Worm (Caenorhabditis elegans) whole organism, L4 larva: ENCODE measurements around the gene aqp-2.

ENCODE experiments used
- D1046.2 ChIP-seq: fragments of 200-800 bp; sonication (Bioruptor generic); IDR thresholded peaks from 2 replicates; pipeline ENCODE4 v1.3.6; 2022; ENCODE audit warnings: missing genetic modification characterization, missing compliant biosample characterization
- F10B5.3 ChIP-seq: sonication (generic microtip); optimal IDR thresholded peaks from 2 replicates; lab custom pipeline; 2016; ENCODE audit warnings: mild to moderate bottlenecking, missing genetic modification characterization, missing compliant biosample characterization
- F26F4.8 ChIP-seq: fragments of 200-800 bp; sonication (Bioruptor generic); conservative IDR thresholded peaks from 2 replicates; pipeline ENCODE4 v1.3.6; 2022; ENCODE audit warnings: missing genetic modification characterization, missing compliant biosample characterization
- F37D6.2 ChIP-seq: sonication (generic microtip); optimal IDR thresholded peaks from 2 replicates; lab custom pipeline; 2016; ENCODE audit warnings: mild to moderate bottlenecking, missing genetic modification characterization, missing compliant biosample characterization
- R02D3.7 ChIP-seq: fragments of 150-350 bp; sonication (generic microtip); optimal IDR thresholded peaks from 3 replicates; lab custom pipeline; 2014; ENCODE audit warnings: missing biosample characterization, missing genetic modification characterization
- T20F7.1 ChIP-seq: fragments of 200-800 bp; sonication (Bioruptor generic); optimal IDR thresholded peaks from 2 replicates; lab custom pipeline; 2018; ENCODE audit warnings: mild to moderate bottlenecking, missing genetic modification characterization, missing compliant biosample characterization
- T26A8.4 ChIP-seq: fragments of 200-800 bp; sonication (Bioruptor generic); IDR thresholded peaks from 2 replicates; pipeline ENCODE4 v1.3.6; 2022; ENCODE audit warnings: missing genetic modification characterization, missing compliant biosample characterization
- Y48G9A.11 ChIP-seq: fragments of 200-800 bp; sonication (Bioruptor generic); IDR thresholded peaks from 2 replicates; pipeline ENCODE4 v1.3.6; 2022; ENCODE audit warnings: missing genetic modification reagents, missing genetic modification characterization, missing compliant biosample characterization
- Y5F2A.4 ChIP-seq: fragments of 200-800 bp; sonication (Bioruptor generic); optimal IDR thresholded peaks from 2 replicates; lab custom pipeline; 2018; ENCODE audit warnings: mild to moderate bottlenecking, missing genetic modification characterization, missing compliant biosample characterization
- Y75B8A.6 ChIP-seq: fragments of 200-800 bp; sonication (Bioruptor generic); IDR thresholded peaks from 2 replicates; pipeline ENCODE4 v1.3.6; 2022; ENCODE audit warnings: missing genetic modification reagents, missing genetic modification characterization, missing compliant biosample characterization
- ZK337.2 ChIP-seq: fragments of 200-800 bp; sonication (Bioruptor generic); IDR thresholded peaks from 2 replicates; pipeline ENCODE4 v1.3.6; 2022; ENCODE audit warnings: missing genetic modification reagents, missing genetic modification characterization, missing compliant biosample characterization
- aha-1 ChIP-seq: fragments of 150-350 bp; peaks from one replicate; lab custom pipeline; 2014; ENCODE audit warnings: missing biosample characterization, missing genetic modification characterization
- ama-1 ChIP-seq: fragments of 150-350 bp; optimal IDR thresholded peaks from 2 replicates; lab custom pipeline; 2014; ENCODE audit warnings: inconsistent platforms, mixed read lengths
- ceh-44 ChIP-seq: fragments of 200-800 bp; sonication (Bioruptor generic); IDR thresholded peaks from 2 replicates; pipeline ENCODE4 v1.3.6; 2022; ENCODE audit warnings: missing genetic modification reagents, missing genetic modification characterization, missing compliant biosample characterization
- ctbp-1 ChIP-seq: fragments of 200-800 bp; sonication (Bioruptor generic); IDR thresholded peaks from 2 replicates; pipeline ENCODE4 v1.3.6; 2022; ENCODE audit warnings: missing genetic modification reagents, missing genetic modification characterization, missing compliant biosample characterization
- daf-16 ChIP-seq, 3 experiments: sonication (generic microtip); optimal IDR thresholded peaks; 2 replicates each; lab custom pipeline; 2016 to 2017; ENCODE audit warnings: missing genetic modification characterization in 3 of 3, missing genetic modification reagents in 3 of 3, mild to moderate bottlenecking in 2 of 3, missing compliant biosample characterization in 2 of 3, missing biosample characterization in 1 of 3, moderate library complexity in 1 of 3
- dve-1 ChIP-seq: sonication (generic microtip); optimal IDR thresholded peaks from 2 replicates; lab custom pipeline; 2017; ENCODE audit warnings: antibody characterized with exemption, mild to moderate bottlenecking, missing genetic modification characterization, missing compliant biosample characterization; ENCODE audit not compliant: insufficient read depth
- egl-27 ChIP-seq: sonication (generic microtip); optimal IDR thresholded peaks from 3 replicates; lab custom pipeline; 2017; ENCODE audit warnings: missing biosample characterization, missing genetic modification reagents, missing genetic modification characterization
- gei-8 ChIP-seq: fragments of 200-800 bp; sonication (Bioruptor generic); optimal IDR thresholded peaks from 2 replicates; lab custom pipeline; 2018; ENCODE audit warnings: mild to moderate bottlenecking, missing genetic modification characterization, missing compliant biosample characterization
- hif-1 ChIP-seq, 2 experiments: sonication (generic microtip); optimal IDR thresholded peaks; 2 replicates each; lab custom pipeline; 2016 to 2017; ENCODE audit warnings: missing compliant biosample characterization in 2 of 2, missing genetic modification characterization in 2 of 2, missing genetic modification reagents in 2 of 2, missing genotype in 2 of 2, mild to moderate bottlenecking in 1 of 2
- hlh-11 ChIP-seq: fragments of 200-800 bp; sonication (Bioruptor generic); optimal IDR thresholded peaks from 2 replicates; lab custom pipeline; 2018; ENCODE audit warnings: mild to moderate bottlenecking, missing genetic modification characterization, missing compliant biosample characterization
- hlh-30 ChIP-seq: sonication (generic microtip); optimal IDR thresholded peaks from 2 replicates; lab custom pipeline; 2017; ENCODE audit warnings: antibody characterized with exemption, mild to moderate bottlenecking, missing genetic modification characterization, missing compliant biosample characterization; ENCODE audit not compliant: insufficient read depth
- hmg-1.1 ChIP-seq: fragments of 200-800 bp; sonication (Bioruptor generic); IDR thresholded peaks from 2 replicates; pipeline ENCODE4 v1.3.6; 2022; ENCODE audit warnings: missing genetic modification reagents, missing genetic modification characterization, missing compliant biosample characterization
- jun-1 ChIP-seq: fragments of 150-350 bp; optimal IDR thresholded peaks from 2 replicates; lab custom pipeline; 2014; ENCODE audit warnings: missing biosample characterization, missing genetic modification reagents, missing genetic modification characterization
- lin-13 ChIP-seq: fragments of 150-350 bp; optimal IDR thresholded peaks from 2 replicates; lab custom pipeline; 2014; ENCODE audit warnings: missing biosample characterization, missing genetic modification reagents, missing genetic modification characterization
- lin-15B ChIP-seq: fragments of 150-350 bp; sonication (generic microtip); optimal IDR thresholded peaks from 3 replicates; lab custom pipeline; 2014; ENCODE audit warnings: missing biosample characterization, missing genetic modification characterization
- lin-29 ChIP-seq: fragments of 200-800 bp; sonication (Bioruptor generic); IDR thresholded peaks from 2 replicates; pipeline ENCODE4 v1.3.6; 2022; ENCODE audit warnings: missing genetic modification reagents, missing genetic modification characterization, missing compliant biosample characterization
- lin-38 ChIP-seq: fragments of 200-800 bp; sonication (Bioruptor generic); IDR thresholded peaks from 2 replicates; pipeline ENCODE4 v1.3.6; 2022; ENCODE audit warnings: missing genetic modification reagents, missing genetic modification characterization, missing compliant biosample characterization
- lin-39 ChIP-seq: fragments of 150-350 bp; optimal IDR thresholded peaks from 2 replicates; lab custom pipeline; 2014; ENCODE audit warnings: missing biosample characterization, missing genetic modification reagents, missing genetic modification characterization
- mdt-29 ChIP-seq: fragments of 200-800 bp; sonication (Bioruptor generic); IDR thresholded peaks from 2 replicates; pipeline ENCODE4 v1.3.6; 2022; ENCODE audit warnings: missing genetic modification reagents, missing genetic modification characterization, missing compliant biosample characterization
- nhr-10 ChIP-seq: fragments of 150-350 bp; optimal IDR thresholded peaks from 2 replicates; lab custom pipeline; 2014; ENCODE audit warnings: missing biosample characterization, missing genetic modification characterization
- nhr-102 ChIP-seq: sonication (generic microtip); optimal IDR thresholded peaks from 2 replicates; lab custom pipeline; 2016; ENCODE audit warnings: mild to moderate bottlenecking, missing genetic modification characterization, moderate library complexity, missing compliant biosample characterization
- nhr-11 ChIP-seq: fragments of 150-350 bp; optimal IDR thresholded peaks from 2 replicates; lab custom pipeline; 2014; ENCODE audit warnings: missing biosample characterization, missing genetic modification characterization
- nhr-25 ChIP-seq: sonication (generic microtip); optimal IDR thresholded peaks from 2 replicates; lab custom pipeline; 2017; ENCODE audit warnings: missing genetic modification characterization, mild to moderate bottlenecking, missing compliant biosample characterization, antibody characterized with exemption, moderate library complexity, borderline replicate concordance; ENCODE audit not compliant: insufficient read depth
- nhr-28 ChIP-seq: fragments of 150-350 bp; optimal IDR thresholded peaks from 2 replicates; lab custom pipeline; 2014; ENCODE audit warnings: missing biosample characterization, missing genetic modification characterization
- nhr-41 ChIP-seq: fragments of 200-800 bp; sonication (Bioruptor generic); IDR thresholded peaks from 2 replicates; pipeline ENCODE4 v1.3.6; 2022; ENCODE audit warnings: missing genetic modification reagents, missing genetic modification characterization, missing compliant biosample characterization
- nhr-77 ChIP-seq: fragments of 150-350 bp; optimal IDR thresholded peaks from 2 replicates; lab custom pipeline; 2014; ENCODE audit warnings: missing biosample characterization, missing genetic modification characterization
- rbr-2 ChIP-seq: sonication (generic microtip); optimal IDR thresholded peaks from 2 replicates; lab custom pipeline; 2016; ENCODE audit warnings: missing genotype, missing genetic modification characterization, missing compliant biosample characterization
- snpc-4 ChIP-seq: fragments of 150-350 bp; optimal IDR thresholded peaks from 2 replicates; lab custom pipeline; 2014; ENCODE audit warnings: missing biosample characterization, missing genetic modification characterization
- spr-1 ChIP-seq: sonication (generic microtip); optimal IDR thresholded peaks from 2 replicates; lab custom pipeline; 2016; ENCODE audit warnings: mild to moderate bottlenecking, missing genetic modification characterization, missing compliant biosample characterization
- tra-1 ChIP-seq: fragments of 200-800 bp; sonication (Bioruptor generic); IDR thresholded peaks from 2 replicates; pipeline ENCODE4 v1.3.6; 2022; ENCODE audit warnings: missing genetic modification reagents, missing genetic modification characterization, missing compliant biosample characterization
- unc-39 ChIP-seq: sonication (generic microtip); optimal IDR thresholded peaks from 2 replicates; lab custom pipeline; 2017; ENCODE audit warnings: missing biosample characterization, missing genetic modification characterization
- unc-62 ChIP-seq, 3 experiments: fragments of 150-350 bp in 1 of 3; sonication (generic microtip); optimal IDR thresholded peaks in 2 of 3; peaks in 1 of 3; 1 replicate in 1 of 3; 2 replicates in 2 of 3; lab custom pipeline; 2014 to 2017; ENCODE audit warnings: missing biosample characterization in 3 of 3, missing genetic modification characterization in 3 of 3, missing genetic modification reagents in 3 of 3, missing genotype in 1 of 3
- vab-7 ChIP-seq: fragments of 200-800 bp; sonication (Bioruptor generic); IDR thresholded peaks from 2 replicates; pipeline ENCODE4 v1.3.6; 2022; ENCODE audit warnings: missing genetic modification reagents, missing genetic modification characterization, missing compliant biosample characterization
- ztf-7 ChIP-seq: fragments of 150-350 bp; optimal IDR thresholded peaks from 2 replicates; lab custom pipeline; 2014; ENCODE audit warnings: missing biosample characterization, missing genetic modification characterization

The aqp-2 gene

DNA sequence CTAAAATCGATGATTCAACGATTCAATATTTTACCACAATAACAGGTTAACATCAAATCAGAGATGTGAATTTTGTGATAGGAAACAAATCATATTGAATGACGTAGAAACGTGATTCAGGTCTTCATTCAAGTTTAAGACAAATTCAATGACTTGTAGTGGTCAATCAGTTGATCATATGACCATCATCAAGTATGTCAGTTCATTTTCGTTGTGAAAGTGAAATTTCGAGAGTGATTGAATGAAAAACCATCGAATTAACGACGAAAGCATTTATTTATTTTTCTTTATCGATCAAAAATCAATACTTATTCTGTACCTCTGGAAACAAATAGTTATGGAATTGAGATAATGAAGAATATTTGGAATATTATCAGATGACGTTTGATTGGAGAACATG lies 10.3 kb downstream of the aqp-2 start:
- TF ChIP-seq hlh-30 (tag; lab: Kevin White, UChicago) (peak; percentile 23), D1046.2 (GFP tag; lab: Robert Waterston, UW) (no peak)

- TF ChIP-seq F37D6.2 (tag; lab: Kevin White, UChicago) (no peak), hlh-11 (tag; lab: Kevin White, UChicago) (no peak), nhr-102 (tag; lab: Kevin White, UChicago) (no peak), Y75B8A.6 (GFP tag; lab: Robert Waterston, UW) (no peak), tra-1 (no peak), nhr-41 (no peak), lin-39 (no peak), unc-39 (tag; lab: Kevin White, UChicago) (no peak), snpc-4 (tag; lab: Kevin White, UChicago) (no peak), nhr-11 (no peak), rbr-2 (tag; lab: Kevin White, UChicago) (no peak), Y5F2A.4 (GFP tag; lab: Kevin White, UChicago) (no peak), hmg-1.1 (no peak), ztf-7 (no peak), nhr-28 (no peak), nhr-10 (tag; lab: Kevin White, UChicago) (no peak), ceh-44 (no peak), nhr-25 (tag; lab: Kevin White, UChicago) (no peak), R02D3.7 (tag; lab: Kevin White, UChicago) (no peak), gei-8 (GFP tag; lab: Kevin White, UChicago) (no peak)
- TF ChIP-seq, all 104 proteins: peak for 0
Observed at ce11 chrII:9250422-9250821, 11.4 kb downstream of the aqp-2 start, which contains the start of gene T26C5.4. T26C5.4 (minus strand) TSS chrII:9250522.

- TF ChIP-seq aha-1 (tag; lab: Kevin White, UChicago) (peak; percentile 16), hif-1 (tag; optimal IDR thresholded peaks at IDR 0.05; lab: Kevin White, UChicago) (no peak)
Observed at ce11 chrII:9246648-9247047, 15.1 kb downstream of the aqp-2 start, which contains the start of gene T26C5.5. T26C5.5 (minus strand) TSS chrII:9246748.

DNA sequence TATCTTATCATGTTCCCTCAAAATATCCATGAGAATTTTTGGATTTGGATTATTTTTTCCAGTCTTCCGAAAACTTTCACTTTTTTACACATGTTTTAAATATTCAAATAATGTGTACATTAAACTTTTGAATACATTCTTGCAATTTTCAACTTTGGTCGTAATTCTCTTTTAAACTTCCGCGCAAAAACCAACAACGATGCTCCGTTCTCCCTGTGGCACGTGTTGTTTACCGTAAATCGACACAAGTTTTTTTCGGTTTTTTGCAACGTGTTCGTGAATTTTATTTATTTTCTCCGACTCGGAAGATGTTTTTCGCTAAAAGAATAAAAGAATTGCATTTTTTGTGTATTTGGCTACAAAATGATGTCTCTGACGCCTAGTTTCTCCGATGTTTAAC lies 19.0 kb downstream of the aqp-2 start:
- TF ChIP-seq nhr-77 (tag; lab: Kevin White, UChicago), result peak; percentile 8
- no peak for TF ChIP-seq jun-1
- no peak for TF ChIP-seq ctbp-1 (GFP tag; lab: Robert Waterston, UW)
- no peak for TF ChIP-seq lin-13 (GFP tag; lab: Kevin White, UChicago)
- no peak for TF ChIP-seq ZK337.2 (GFP tag; lab: Robert Waterston, UW)
- no peak for TF ChIP-seq ceh-44
- no peak for TF ChIP-seq egl-27 (tag; lab: Kevin White, UChicago)
- TF ChIP-seq lin-29, result no peak
- TF ChIP-seq T26A8.4 (GFP tag; lab: Robert Waterston, UW), result no peak
- peak; percentile 96 for TF ChIP-seq T20F7.1 (GFP tag; lab: Kevin White, UChicago)
- no peak for TF ChIP-seq F26F4.8 (GFP tag; lab: Robert Waterston, UW)
- peak in 1 of 2 experiments; percentile 94 for TF ChIP-seq unc-62 (GFP tag; optimal IDR thresholded peaks at IDR 0.05 in 1 of 2; lab: Kevin White, UChicago)
- TF ChIP-seq unc-62 (tag; optimal IDR thresholded peaks at IDR 0.05; lab: Kevin White, UChicago), result no peak
- TF ChIP-seq rbr-2 (tag; lab: Kevin White, UChicago), result peak; percentile 8
- TF ChIP-seq hif-1 (tag; optimal IDR thresholded peaks at IDR 0.05; lab: Kevin White, UChicago), result no peak
- TF ChIP-seq nhr-25 (tag; lab: Kevin White, UChicago), result no peak
- peak; percentile 98 for TF ChIP-seq Y48G9A.11 (GFP tag; lab: Robert Waterston, UW)
- TF ChIP-seq vab-7 (GFP tag; lab: Robert Waterston, UW), result no peak
- no peak for TF ChIP-seq lin-15B (tag; lab: Kevin White, UChicago)
- TF ChIP-seq daf-16 (GFP tag; optimal IDR thresholded peaks at IDR 0.05; lab: Kevin White, UChicago), result no peak
- no peak for TF ChIP-seq daf-16 (tag; optimal IDR thresholded peaks at IDR 0.05; lab: Kevin White, UChicago)
- no peak for TF ChIP-seq ama-1 (lab: Kevin White, UChicago)
- no peak for TF ChIP-seq lin-38
- peak; percentile 44 for TF ChIP-seq dve-1 (tag; lab: Kevin White, UChicago)
- no peak for TF ChIP-seq mdt-29 (GFP tag; lab: Robert Waterston, UW)
- TF ChIP-seq nhr-41, result no peak
- no peak for TF ChIP-seq Y75B8A.6 (GFP tag; lab: Robert Waterston, UW)
- no peak for TF ChIP-seq spr-1
- TF ChIP-seq F10B5.3, result no peak
